Fruit fly (Drosophila melanogaster) whole organism, embryonic: ENCODE results near the gene CG42538.

Source experiments
- Adf1 ChIP-seq: fragments of 200-800 bp; sonication (Bioruptor generic); IDR thresholded peaks from 2 replicates; pipeline ENCODE4 v1.3.6; 2022; ENCODE audit warnings: missing biosample characterization, missing genetic modification characterization
- Bdp1 ChIP-seq: fragments of 200-800 bp; sonication (Bioruptor generic); optimal IDR thresholded peaks from 3 replicates; lab custom pipeline; 2016; ENCODE audit warnings: missing biosample characterization, missing genetic modification characterization
- Bgb ChIP-seq: fragments of 200-800 bp; sonication (Bioruptor generic); IDR thresholded peaks from 2 replicates; pipeline ENCODE4 v1.3.6; 2022; ENCODE audit warnings: missing biosample characterization, missing genetic modification characterization; ENCODE audit not compliant: partially characterized antibody
- CG13287 ChIP-seq: fragments of 200-800 bp; sonication (Bioruptor generic); IDR thresholded peaks from 2 replicates; pipeline ENCODE4 v1.3.6; 2022; ENCODE audit warnings: missing biosample characterization, missing genetic modification characterization; ENCODE audit not compliant: partially characterized antibody
- CG15479 ChIP-seq: fragments of 200-800 bp; sonication (Bioruptor generic); optimal IDR thresholded peaks from 3 replicates; lab custom pipeline; 2019; ENCODE audit warnings: missing biosample characterization, mild to moderate bottlenecking, missing genetic modification characterization, moderate library complexity
- CG1603 ChIP-seq: fragments of 200-800 bp; sonication (Bioruptor generic); optimal IDR thresholded peaks from 2 replicates; lab custom pipeline; 2019; ENCODE audit warnings: missing biosample characterization, mild to moderate bottlenecking, missing genetic modification characterization, moderate library complexity
- CG17568 ChIP-seq: fragments of 200-800 bp; sonication (Bioruptor generic); optimal IDR thresholded peaks from 2 replicates; lab custom pipeline; 2018; ENCODE audit warnings: missing biosample characterization, mild to moderate bottlenecking, missing genetic modification characterization, moderate library complexity
- CG32767 ChIP-seq: fragments of 200-800 bp; sonication (Bioruptor generic); IDR thresholded peaks from 2 replicates; pipeline ENCODE4 v1.3.6; 2022; ENCODE audit warnings: missing biosample characterization, missing genetic modification characterization
- CG3407 ChIP-seq: fragments of 200-800 bp; sonication (Bioruptor generic); optimal IDR thresholded peaks from 2 replicates; lab custom pipeline; 2018; ENCODE audit warnings: missing biosample characterization, mild to moderate bottlenecking, missing genetic modification characterization
- CG8359 ChIP-seq: fragments of 200-800 bp; sonication (Bioruptor generic); optimal IDR thresholded peaks from 2 replicates; lab custom pipeline; 2017; ENCODE audit warnings: missing biosample characterization, mild to moderate bottlenecking, missing genetic modification characterization, borderline replicate concordance
- CG8944 ChIP-seq: fragments of 200-800 bp; sonication (Bioruptor generic); optimal IDR thresholded peaks from 3 replicates; lab custom pipeline; 2016; ENCODE audit warnings: missing biosample characterization, missing genetic modification characterization
- CG9609 ChIP-seq: fragments of 200-800 bp; sonication (Bioruptor generic); optimal IDR thresholded peaks from 3 replicates; lab custom pipeline; 2016; ENCODE audit warnings: missing biosample characterization, missing genetic modification characterization
- CG9727 ChIP-seq: fragments of 200-800 bp; sonication (Bioruptor generic); optimal IDR thresholded peaks from 3 replicates; lab custom pipeline; 2017; ENCODE audit warnings: missing biosample characterization, mild to moderate bottlenecking, missing genetic modification characterization
- Dll ChIP-seq: fragments of 200-800 bp; sonication (Bioruptor generic); IDR thresholded peaks from 4 replicates; pipeline ENCODE4 v1.3.6; 2022; ENCODE audit warnings: missing biosample characterization, missing genetic modification characterization; ENCODE audit not compliant: partially characterized antibody
- Fer3 ChIP-seq: fragments of 200-800 bp; sonication (Bioruptor generic); optimal IDR thresholded peaks from 2 replicates; lab custom pipeline; 2018; ENCODE audit warnings: missing biosample characterization, mild to moderate bottlenecking, missing genetic modification characterization, moderate library complexity
- HLHmδ ChIP-seq: fragments of 200-800 bp; sonication (Bioruptor generic); optimal IDR thresholded peaks from 2 replicates; lab custom pipeline; 2018; ENCODE audit warnings: missing biosample characterization, mild to moderate bottlenecking, missing genetic modification characterization, moderate library complexity
- Hr51 ChIP-seq, 2 experiments: fragments of 200-800 bp; sonication (Bioruptor generic); optimal IDR thresholded peaks; 2 replicates in 1 of 2; 3 replicates in 1 of 2; lab custom pipeline; 2016 to 2018; ENCODE audit warnings: missing biosample characterization in 2 of 2, missing genetic modification characterization in 2 of 2, mild to moderate bottlenecking in 1 of 2, moderate library complexity in 1 of 2
- Lhr ChIP-seq: fragments of 200-800 bp; sonication (Bioruptor generic); optimal IDR thresholded peaks from 3 replicates; lab custom pipeline; 2017; ENCODE audit warnings: mild to moderate bottlenecking, missing biosample characterization, missing genetic modification reagents, missing genetic modification characterization
- MTF-1 ChIP-seq: fragments of 200-800 bp; sonication (Bioruptor generic); optimal IDR thresholded peaks from 2 replicates; lab custom pipeline; 2018; ENCODE audit warnings: missing biosample characterization, mild to moderate bottlenecking, missing genetic modification characterization, borderline replicate concordance
- NFAT ChIP-seq: fragments of 200-800 bp; sonication (Bioruptor generic); IDR thresholded peaks from 2 replicates; pipeline ENCODE4 v1.3.6; 2022; ENCODE audit warnings: missing biosample characterization, missing genetic modification characterization
- Side ChIP-seq: fragments of 200-800 bp; sonication (Bioruptor generic); optimal IDR thresholded peaks from 2 replicates; lab custom pipeline; 2016; ENCODE audit warnings: missing biosample characterization, missing genetic modification characterization
- Sox102F ChIP-seq: fragments of 200-800 bp; sonication (Bioruptor generic); optimal IDR thresholded peaks from 2 replicates; lab custom pipeline; 2018; ENCODE audit warnings: missing biosample characterization, mild to moderate bottlenecking, missing genetic modification characterization, moderate library complexity
- Xrp1 ChIP-seq: fragments of 200-800 bp; sonication (Bioruptor generic); IDR thresholded peaks from 2 replicates; pipeline ENCODE4 v1.3.6; 2022; ENCODE audit warnings: missing biosample characterization, missing genetic modification characterization
- bcd ChIP-seq: fragments of 200-800 bp; sonication (Bioruptor generic); optimal IDR thresholded peaks from 2 replicates; lab custom pipeline; 2017; ENCODE audit warnings: missing biosample characterization, mild to moderate bottlenecking, missing genetic modification characterization
- cad ChIP-seq: fragments of >200 bp; optimal IDR thresholded peaks from 2 replicates; lab custom pipeline; 2017; ENCODE audit warnings: missing biosample characterization, missing genetic modification characterization
- cg ChIP-seq: fragments of 200-800 bp; sonication (Bioruptor generic); optimal IDR thresholded peaks from 3 replicates; lab custom pipeline; 2019; ENCODE audit warnings: missing biosample characterization, mild to moderate bottlenecking, missing genetic modification characterization, moderate library complexity
- ci ChIP-seq: fragments of 200-800 bp; sonication (Bioruptor generic); IDR thresholded peaks from 3 replicates; pipeline ENCODE4 v1.3.6; 2022; ENCODE audit warnings: missing biosample characterization, missing genetic modification characterization
- crc ChIP-seq: fragments of 200-800 bp; sonication (Bioruptor generic); optimal IDR thresholded peaks from 2 replicates; lab custom pipeline; 2016; ENCODE audit warnings: missing biosample characterization, missing genetic modification characterization
- da ChIP-seq: fragments of 200-800 bp; sonication (Bioruptor generic); optimal IDR thresholded peaks from 2 replicates; lab custom pipeline; 2016; ENCODE audit warnings: missing biosample characterization, missing genetic modification characterization
- dmrt11E ChIP-seq: fragments of 200-800 bp; sonication (Bioruptor generic); optimal IDR thresholded peaks from 3 replicates; lab custom pipeline; 2018; ENCODE audit warnings: missing biosample characterization, mild to moderate bottlenecking, missing genetic modification characterization, moderate library complexity
- emc ChIP-seq: fragments of 200-800 bp; sonication (Bioruptor generic); optimal IDR thresholded peaks from 2 replicates; lab custom pipeline; 2016; ENCODE audit warnings: missing biosample characterization, missing genetic modification characterization
- fd102C ChIP-seq: fragments of 200-800 bp; sonication (Bioruptor generic); optimal IDR thresholded peaks from 2 replicates; lab custom pipeline; 2018; ENCODE audit warnings: missing biosample characterization, mild to moderate bottlenecking, missing genetic modification characterization, moderate library complexity
- grn ChIP-seq: fragments of 200-800 bp; sonication (Bioruptor generic); optimal IDR thresholded peaks from 3 replicates; lab custom pipeline; 2017; ENCODE audit warnings: missing biosample characterization, missing genetic modification characterization
- inv ChIP-seq: fragments of 200-800 bp; sonication (Bioruptor generic); IDR thresholded peaks from 2 replicates; pipeline ENCODE4 v1.3.6; 2022; ENCODE audit warnings: missing biosample characterization, missing genetic modification characterization; ENCODE audit not compliant: partially characterized antibody
- jing ChIP-seq: fragments of 200-800 bp; sonication (Bioruptor generic); optimal IDR thresholded peaks from 2 replicates; lab custom pipeline; 2018; ENCODE audit warnings: missing biosample characterization, mild to moderate bottlenecking, missing genetic modification characterization
- lab ChIP-seq: fragments of 200-800 bp; sonication (Bioruptor generic); optimal IDR thresholded peaks from 3 replicates; lab custom pipeline; 2017; ENCODE audit warnings: missing biosample characterization, missing genetic modification characterization, mild to moderate bottlenecking, moderate library complexity, missing genetic modification reagents
- lbe ChIP-seq: fragments of 200-800 bp; sonication (Bioruptor generic); optimal IDR thresholded peaks from 2 replicates; lab custom pipeline; 2016; ENCODE audit warnings: missing biosample characterization, mild to moderate bottlenecking, missing genetic modification characterization
- nerfin-1 ChIP-seq: fragments of 200-800 bp; sonication (Bioruptor generic); optimal IDR thresholded peaks from 3 replicates; lab custom pipeline; 2019; ENCODE audit warnings: missing biosample characterization, mild to moderate bottlenecking, missing genetic modification characterization, moderate library complexity
- odd ChIP-seq: fragments of 200-800 bp; sonication (Bioruptor generic); optimal IDR thresholded peaks from 2 replicates; lab custom pipeline; 2017; ENCODE audit warnings: missing biosample characterization, mild to moderate bottlenecking, missing genetic modification characterization
- onecut ChIP-seq: fragments of 200-800 bp; sonication (Bioruptor generic); IDR thresholded peaks from 2 replicates; pipeline ENCODE4 v1.3.6; 2022; ENCODE audit warnings: missing biosample characterization, missing genetic modification characterization
- prd ChIP-seq, 3 experiments: fragments of >200 bp in 2 of 3; fragments of 200-800 bp in 1 of 3; sonication (Bioruptor generic) in 1 of 3; optimal IDR thresholded peaks in 2 of 3; IDR thresholded peaks in 1 of 3; 2 replicates in 2 of 3; 3 replicates in 1 of 3; pipeline versions ENCODE4 v1.3.6 to Lab custom; 2017 to 2022; ENCODE audit warnings: missing biosample characterization in 1 of 3, missing genetic modification characterization in 1 of 3
- ranshi ChIP-seq: fragments of 200-800 bp; sonication (Bioruptor generic); IDR thresholded peaks from 2 replicates; pipeline ENCODE4 v1.3.6; 2022; ENCODE audit warnings: missing biosample characterization, missing genetic modification characterization
- sd ChIP-seq: fragments of 200-800 bp; sonication (Bioruptor generic); optimal IDR thresholded peaks from 3 replicates; lab custom pipeline; 2018; ENCODE audit warnings: missing biosample characterization, mild to moderate bottlenecking, missing genetic modification characterization, moderate library complexity
- sqz ChIP-seq: fragments of 200-800 bp; sonication (Bioruptor generic); optimal IDR thresholded peaks from 3 replicates; lab custom pipeline; 2018; ENCODE audit warnings: missing biosample characterization, mild to moderate bottlenecking, missing genetic modification characterization
- sr ChIP-seq: fragments of 200-800 bp; sonication (Bioruptor generic); IDR thresholded peaks from 3 replicates; pipeline ENCODE4 v1.3.6; 2022; ENCODE audit warnings: missing biosample characterization, missing genetic modification characterization
- stc ChIP-seq: fragments of 200-800 bp; sonication (Bioruptor generic); IDR thresholded peaks from 2 replicates; pipeline ENCODE4 v1.3.6; 2022; ENCODE audit warnings: missing biosample characterization, missing genetic modification characterization
- toy ChIP-seq: fragments of 200-800 bp; sonication (Bioruptor generic); IDR thresholded peaks from 2 replicates; pipeline ENCODE4 v1.3.6; 2022; ENCODE audit warnings: missing biosample characterization, missing genetic modification characterization
- trem ChIP-seq: fragments of 200-800 bp; optimal IDR thresholded peaks from 3 replicates; lab custom pipeline; 2019; ENCODE audit warnings: missing biosample characterization, mild to moderate bottlenecking, missing genetic modification characterization, moderate library complexity

The CG42538 gene

DNA sequence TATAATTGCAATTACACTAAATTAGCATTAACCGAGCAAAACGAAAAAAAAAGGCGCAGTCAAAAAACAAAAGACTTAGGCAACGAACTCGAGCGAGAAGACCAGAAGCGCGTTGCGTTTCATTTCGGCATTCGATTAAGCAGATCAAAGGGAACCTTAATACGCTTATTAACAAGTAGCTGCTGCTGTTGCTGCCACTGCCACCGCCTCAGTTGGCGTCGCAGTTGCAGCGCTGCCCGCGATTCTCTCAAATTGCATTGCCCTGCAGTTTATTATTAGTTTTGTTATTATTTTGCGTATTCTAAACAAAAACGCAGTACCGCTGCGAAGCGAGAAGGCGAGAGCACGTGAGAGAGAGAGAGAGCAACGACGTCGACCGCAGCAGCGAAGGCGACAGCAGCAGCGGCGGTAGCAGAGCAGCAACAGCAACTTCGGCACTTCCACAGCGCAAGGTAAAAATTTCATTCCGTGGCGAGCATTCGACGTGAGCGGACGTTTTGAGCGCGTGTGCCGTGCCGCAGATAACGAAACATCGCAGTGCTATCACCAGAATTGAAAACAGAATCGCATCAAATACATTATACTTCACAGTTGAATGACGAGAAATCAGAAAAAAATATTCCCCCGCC lies 11.2 kb upstream of the CG42538 start, which contains the start of gene Notum (continued):
- TF ChIP-seq Sox102F (GFP tag; lab: Kevin White, UChicago) (no peak), da (no peak), Side (GFP tag; lab: Kevin White, UChicago) (no peak), Adf1 (peak; percentile 93), CG8359 (GFP tag; lab: Kevin White, UChicago) (no peak), CG15479 (GFP tag; lab: Kevin White, UChicago) (peak; percentile 91), lbe (GFP tag; lab: Kevin White, UChicago) (no peak), Dll (peak; percentile 51; the same call in 3 of the 4 replicates), inv (no peak), Lhr (GFP tag; lab: Kevin White, UChicago) (no peak), nerfin-1 (tag; lab: Kevin White, UChicago) (no peak), CG8944 (no peak), ranshi (GFP tag; lab: Robert Waterston, UW) (0 out of 2 replicates have a peak, but pooled peaks have one; percentile 15), bcd (GFP tag; lab: Kevin White, UChicago) (no peak), stc (GFP tag; lab: Robert Waterston, UW) (no peak), Xrp1 (GFP tag; lab: Robert Waterston, UW) (0 out of 2 replicates have a peak, but pooled peaks have one; percentile 4), crc (no peak), CG9609 (GFP tag; lab: Kevin White, UChicago) (no peak), emc (GFP tag; lab: Kevin White, UChicago) (no peak), Bgb (GFP tag; lab: Robert Waterston, UW) (peak; percentile 57; the same call in 1 of the 2 replicates), Bdp1 (GFP tag; lab: Kevin White, UChicago) (no peak), ci (peak; percentile 40; the same call in 1 of the 3 replicates), cg (GFP tag; lab: Kevin White, UChicago) (peak; percentile 33), sr (GFP tag; lab: Robert Waterston, UW) (no peak), lab (GFP tag; lab: Kevin White, UChicago) (no peak), fd102C (GFP tag; lab: Kevin White, UChicago) (no peak), Fer3 (no peak), odd (GFP tag; lab: Kevin White, UChicago) (peak; percentile 21), HLHmδ (GFP tag; lab: Kevin White, UChicago) (peak; percentile 47), CG3407 (no peak), toy (GFP tag; lab: Robert Waterston, UW) (no peak), CG13287 (GFP tag; lab: Robert Waterston, UW) (peak; percentile 15; the same call in 1 of the 2 replicates), CG9727 (GFP tag; lab: Kevin White, UChicago) (peak; percentile 2), jing (GFP tag; lab: Kevin White, UChicago) (no peak), grn (peak; percentile 27), Hr51 (GFP tag; optimal IDR thresholded peaks at IDR 0.05; lab: Kevin White, UChicago) (no peak), prd (optimal IDR thresholded peaks at IDR 0.05; lab: Kevin White, UChicago) (no peak), prd (GFP tag; IDR thresholded peaks at IDR 0.05; lab: Robert Waterston, UW) (peak; percentile 9; the same call in 1 of the 3 replicates), trem (no peak), dmrt11E (tag; lab: Kevin White, UChicago) (no peak), CG17568 (GFP tag; lab: Kevin White, UChicago) (no peak), cad (GFP tag; lab: Kevin White, UChicago) (peak; percentile 45), sqz (GFP tag; lab: Kevin White, UChicago) (no peak), CG1603 (tag; lab: Kevin White, UChicago) (no peak), NFAT (GFP tag; lab: Robert Waterston, UW) (no peak), MTF-1 (GFP tag; lab: Kevin White, UChicago) (peak; percentile 13), CG32767 (GFP tag; lab: Robert Waterston, UW) (0 out of 2 replicates have a peak, but pooled peaks have one; percentile 18), sd (tag; lab: Kevin White, UChicago) (peak; percentile 0), onecut (GFP tag; lab: Robert Waterston, UW) (no peak)
